Fruit fly (Drosophila melanogaster): ENCODE data around the gene brm.
A peak's percentile ranks its signal among the peaks of the same experiment; 100 is the strongest.

Gene brm

dm6 chr3L:15988039-15988546, 5.4 kb upstream of the brm start, which contains the start of gene Hip14:
Hip14 (plus strand) TSS chr3L:15988236.
- peak; percentile 37 for TF ChIP-seq CG17801 (GFP tag; optimal IDR thresholded peaks at IDR 0.05; ENCODE audit: partially characterized antibody)

dm6 chr3L:15987635-15988034, 5.0 kb upstream of the brm start, which contains the start of gene PolD1:
PolD1 (minus strand) TSS chr3L:15987815.
- no peak for TF ChIP-seq CG17801 (GFP tag; optimal IDR thresholded peaks at IDR 0.05; ENCODE audit: partially characterized antibody)

- no peak for TF ChIP-seq CG17801 (GFP tag; optimal IDR thresholded peaks at IDR 0.05; ENCODE audit: partially characterized antibody)
Measured at dm6 chr3L:15982148-15982547, 521 bp downstream of the brm start.

- no peak for TF ChIP-seq CG17801 (GFP tag; optimal IDR thresholded peaks at IDR 0.05; ENCODE audit: partially characterized antibody)
Measured at dm6 chr3L:15981403-15981802, 1.3 kb downstream of the brm start.

dm6 chr3L:15979912-15980311, 2.8 kb downstream of the brm start, which contains the start of gene CG17027:
CG17027 (plus strand) TSS chr3L:15980100.
- no peak for TF ChIP-seq CG17801 (GFP tag; optimal IDR thresholded peaks at IDR 0.05; ENCODE audit: partially characterized antibody)

dm6 chr3L:15979240-15979639, 3.4 kb downstream of the brm start:
- TF ChIP-seq CG17801 (GFP tag; optimal IDR thresholded peaks at IDR 0.05; ENCODE audit: partially characterized antibody) = no peak

- TF ChIP-seq CG17801 (GFP tag; optimal IDR thresholded peaks at IDR 0.05; ENCODE audit: partially characterized antibody) = no peak
Measured at dm6 chr3L:15978224-15978623, 4.4 kb downstream of the brm start, which contains the start of gene CG17028. CG17028 (plus strand) TSS chr3L:15978524.

dm6 chr3L:15977565-15977964, 5.1 kb downstream of the brm start:
- TF ChIP-seq CG17801 (GFP tag; optimal IDR thresholded peaks at IDR 0.05; ENCODE audit: partially characterized antibody) = no peak

- peak; percentile 8 for TF ChIP-seq CG17801 (GFP tag; optimal IDR thresholded peaks at IDR 0.05; ENCODE audit: partially characterized antibody)
Measured at dm6 chr3L:15976758-15977157, 5.9 kb downstream of the brm start, which contains the start of gene CG17029. CG17029 (plus strand) TSS chr3L:15976870.

- no peak for TF ChIP-seq CG17801 (GFP tag; optimal IDR thresholded peaks at IDR 0.05; ENCODE audit: partially characterized antibody)
Measured at dm6 chr3L:15975068-15975467, 7.6 kb downstream of the brm start, which contains the start of gene CG17026. CG17026 (plus strand) TSS chr3L:15975368.

- no peak for TF ChIP-seq CG17801 (GFP tag; optimal IDR thresholded peaks at IDR 0.05; ENCODE audit: partially characterized antibody)
Measured at dm6 chr3L:15974166-15974565, 8.5 kb downstream of the brm start.

- TF ChIP-seq CG17801 (GFP tag; optimal IDR thresholded peaks at IDR 0.05; ENCODE audit: partially characterized antibody) = no peak
Measured at dm6 chr3L:15968686-15969085, 14.0 kb downstream of the brm start.

dm6 chr3L:15967588-15968500, 14.8 kb downstream of the brm start, which contains the start of the genes Brr2 and CG10516:
Brr2 (minus strand) TSS chr3L:15967872.
CG10516 (plus strand) TSS chr3L:15968204.
- TF ChIP-seq CG17801 (GFP tag; optimal IDR thresholded peaks at IDR 0.05; ENCODE audit: partially characterized antibody) = no peak

- no peak for TF ChIP-seq CG17801 (GFP tag; optimal IDR thresholded peaks at IDR 0.05; ENCODE audit: partially characterized antibody)
Measured at dm6 chr3L:15958612-15959315, 23.9 kb downstream of the brm start, which contains the start of gene CG17032. CG17032 (plus strand) TSS chr3L:15958843.

- peak; percentile 47 for TF ChIP-seq CG17801 (GFP tag; optimal IDR thresholded peaks at IDR 0.05; ENCODE audit: partially characterized antibody)
Measured at dm6 chr3L:15956448-15957010, 26.1 kb downstream of the brm start, which contains the start of gene elgi. elgi (plus strand) TSS chr3L:15956550.
